Worm (Caenorhabditis elegans) whole organism, dauer: ENCODE results near the gene F46E10.2.

Source experiments
- unc-62 ChIP-seq: sonication (generic microtip); optimal IDR thresholded peaks from 2 replicates; lab custom pipeline; 2017; ENCODE audit warnings: missing biosample characterization, missing genetic modification reagents, missing genetic modification characterization

Gene F46E10.2

DNA sequence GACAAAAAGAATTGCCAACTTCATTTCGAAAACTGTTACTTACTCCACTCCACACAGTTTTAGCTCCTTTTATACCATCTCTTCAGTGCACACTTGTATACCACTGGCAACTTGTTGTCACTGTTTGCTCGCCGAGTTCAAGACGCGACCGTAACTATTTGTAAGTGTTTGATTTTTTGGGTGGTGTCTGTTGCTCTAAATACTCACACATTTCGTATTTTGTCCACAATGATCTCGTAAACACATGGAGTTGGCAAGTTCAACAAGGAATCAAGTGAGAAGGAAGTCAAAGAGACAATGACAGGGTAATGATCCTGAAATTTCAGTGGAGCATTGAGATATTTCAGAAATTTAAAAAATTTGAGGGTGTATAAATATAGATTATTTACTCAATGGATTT, 12.8 kb downstream of the F46E10.2 start, which contains the start of gene hpo-26:
hpo-26 (minus strand) TSS at position 31 of the 400 bp plus-strand sequence.
- no peak for TF ChIP-seq unc-62 (GFP tag; lab: Kevin White, UChicago)

DNA sequence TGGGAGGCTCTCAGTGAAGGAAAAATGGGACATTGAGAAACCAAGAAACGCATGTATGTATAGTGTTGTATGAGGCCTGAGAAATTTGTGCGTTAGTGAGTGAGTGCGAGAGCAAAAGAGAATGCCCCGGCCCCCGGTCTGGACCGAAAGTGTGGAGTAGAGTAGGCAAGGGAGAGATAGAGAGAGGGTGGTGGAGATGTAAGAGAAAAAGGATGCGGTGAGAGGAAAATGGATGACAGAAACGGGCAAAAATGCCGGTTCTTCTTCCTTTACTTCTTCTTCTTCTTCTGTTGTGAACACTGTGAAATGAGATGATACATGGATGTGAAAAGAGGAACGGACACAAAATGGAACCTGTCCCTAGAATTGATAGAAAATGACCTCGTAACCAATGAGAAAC, 18.1 kb downstream of the F46E10.2 start:
- no peak for TF ChIP-seq unc-62 (GFP tag; lab: Kevin White, UChicago)

DNA sequence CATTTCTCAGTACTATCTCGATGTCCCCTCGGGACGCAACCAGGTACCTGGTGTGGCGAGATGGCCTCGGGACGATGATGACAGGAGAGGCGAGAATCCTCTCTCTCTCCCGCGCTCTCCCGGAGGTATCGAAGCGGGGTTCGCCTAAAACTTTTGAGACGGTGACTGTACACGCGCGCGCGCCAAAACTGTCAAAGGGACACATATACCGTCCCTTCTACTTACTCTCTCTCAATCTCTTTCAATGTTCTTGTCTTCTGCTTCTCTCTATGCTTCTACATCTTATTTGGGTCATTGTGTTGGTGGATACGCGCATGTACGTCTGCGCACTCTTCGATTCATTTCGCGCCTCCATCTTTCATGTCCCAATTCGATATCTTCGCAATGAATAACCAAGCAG, 21.6 kb downstream of the F46E10.2 start:
- TF ChIP-seq unc-62 (GFP tag; lab: Kevin White, UChicago): no peak

DNA sequence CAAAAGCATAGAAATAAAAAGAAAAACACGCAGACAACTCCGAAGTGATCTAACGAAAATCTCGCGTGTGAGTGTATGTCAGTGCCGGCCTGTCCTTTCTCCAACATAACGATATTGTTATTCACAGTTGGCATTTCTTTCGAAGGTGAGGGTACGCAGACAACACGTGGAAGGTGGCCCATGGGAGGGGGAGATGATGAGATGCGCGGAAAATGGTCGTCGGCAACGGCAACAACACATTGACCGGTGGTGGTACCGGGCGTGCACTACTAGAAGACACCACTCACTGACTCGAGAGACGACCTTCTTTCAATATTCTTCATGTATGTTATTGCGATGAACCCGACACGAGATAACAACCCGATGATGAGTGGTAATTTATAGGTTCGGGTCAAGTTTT, 24.8 kb downstream of the F46E10.2 start:
- TF ChIP-seq unc-62 (GFP tag; lab: Kevin White, UChicago): no peak

DNA sequence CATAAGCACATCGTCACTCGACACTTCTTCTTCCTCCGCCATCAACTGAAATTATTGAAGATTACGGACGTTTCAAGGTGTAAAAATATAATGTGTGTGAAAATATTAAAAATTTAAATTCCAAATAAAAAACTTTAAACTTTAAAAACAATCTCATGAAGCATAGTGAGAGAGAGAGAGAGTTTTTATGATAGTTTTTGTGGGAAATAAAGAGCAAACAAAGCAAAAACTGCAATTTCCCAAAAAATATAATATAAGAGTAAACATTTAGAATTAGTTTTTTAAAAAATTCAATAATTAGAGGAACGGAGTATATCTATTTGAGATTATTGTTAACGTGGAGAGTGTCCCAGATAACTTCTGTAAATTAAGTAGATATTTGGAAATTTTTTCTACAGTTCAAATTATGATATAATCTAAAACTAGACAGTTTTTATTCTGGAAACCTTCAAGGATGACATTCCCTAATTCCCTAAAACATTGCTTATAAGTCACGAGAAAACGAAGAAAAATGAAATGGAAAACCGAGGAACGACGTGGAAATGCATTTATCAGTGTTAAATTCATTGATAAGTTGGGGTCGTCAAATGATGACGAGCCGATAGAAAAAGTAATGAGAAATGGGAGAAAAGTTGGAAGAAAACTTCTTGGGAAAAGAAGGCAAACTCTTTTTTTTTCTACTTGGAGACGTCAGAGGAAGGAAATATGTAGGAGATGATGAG, 26.4 kb downstream of the F46E10.2 start, which contains the start of gene dre-1:
dre-1 (minus strand) TSS at position 51 of the 722 bp plus-strand sequence.
- TF ChIP-seq unc-62 (GFP tag; lab: Kevin White, UChicago): no peak

DNA sequence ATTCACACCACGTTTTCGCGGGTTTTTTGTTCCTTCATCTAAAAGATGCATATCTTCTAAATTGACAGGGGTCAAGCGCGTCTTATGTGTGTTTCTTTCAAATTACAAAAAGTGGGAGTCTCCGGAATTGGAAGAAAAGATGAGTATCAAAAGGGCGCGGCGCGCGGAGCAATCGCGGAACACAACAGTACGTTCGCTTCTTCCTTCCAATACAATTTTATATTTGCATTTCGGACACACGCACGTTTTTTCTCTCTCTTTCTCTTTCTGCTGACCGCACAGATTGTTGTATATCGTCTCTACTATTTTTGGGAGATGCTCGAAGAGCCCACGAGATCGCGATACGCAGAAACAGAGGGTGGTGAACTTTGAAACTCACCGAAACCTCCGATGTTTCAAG, 28.1 kb downstream of the F46E10.2 start:
- no peak for TF ChIP-seq unc-62 (GFP tag; lab: Kevin White, UChicago)

DNA sequence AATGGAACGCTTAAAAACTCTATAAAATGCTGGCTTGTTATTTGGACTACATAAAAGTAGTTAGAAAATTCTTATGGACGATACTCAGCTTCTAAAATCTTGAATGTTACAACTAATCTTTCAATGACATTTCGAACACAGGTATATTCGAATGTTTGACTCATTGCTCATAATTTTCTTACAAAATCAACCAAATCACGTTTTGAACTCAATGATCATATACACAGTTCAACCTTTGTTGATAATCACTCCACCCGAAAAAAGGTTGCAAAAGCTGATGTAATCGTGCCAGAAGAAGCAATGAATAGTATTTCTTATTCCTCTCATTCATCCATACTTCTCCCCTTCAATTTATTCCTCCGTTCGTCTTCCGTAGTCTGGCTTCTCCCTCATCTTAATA, 28.9 kb downstream of the F46E10.2 start, which contains the start of gene K04A8.20:
K04A8.20 (plus strand) TSS at position 301 of the 400 bp plus-strand sequence.
- no peak for TF ChIP-seq unc-62 (GFP tag; lab: Kevin White, UChicago)

DNA sequence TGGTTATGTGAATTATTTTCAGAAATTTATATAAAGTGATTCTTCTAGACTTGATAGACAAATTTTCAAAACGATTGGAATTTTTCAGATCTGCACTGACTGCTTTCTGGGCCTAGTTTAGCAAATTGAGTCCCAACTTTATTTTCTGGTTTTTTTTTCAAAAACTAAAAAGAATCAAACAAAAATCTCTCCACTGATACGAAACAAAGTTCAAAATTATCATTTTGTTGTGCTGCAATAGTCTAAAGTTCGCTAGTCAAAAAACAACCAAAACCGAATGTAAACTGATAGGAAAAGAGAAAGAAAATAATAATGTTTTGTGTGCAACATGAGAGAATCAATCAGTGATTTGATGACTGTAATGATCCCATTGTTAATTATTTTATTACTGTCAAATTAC, 29.6 kb downstream of the F46E10.2 start, which contains the start of gene lipl-4:
lipl-4 (plus strand) TSS at position 301 of the 400 bp plus-strand sequence.
- TF ChIP-seq unc-62 (GFP tag; lab: Kevin White, UChicago): no peak

DNA sequence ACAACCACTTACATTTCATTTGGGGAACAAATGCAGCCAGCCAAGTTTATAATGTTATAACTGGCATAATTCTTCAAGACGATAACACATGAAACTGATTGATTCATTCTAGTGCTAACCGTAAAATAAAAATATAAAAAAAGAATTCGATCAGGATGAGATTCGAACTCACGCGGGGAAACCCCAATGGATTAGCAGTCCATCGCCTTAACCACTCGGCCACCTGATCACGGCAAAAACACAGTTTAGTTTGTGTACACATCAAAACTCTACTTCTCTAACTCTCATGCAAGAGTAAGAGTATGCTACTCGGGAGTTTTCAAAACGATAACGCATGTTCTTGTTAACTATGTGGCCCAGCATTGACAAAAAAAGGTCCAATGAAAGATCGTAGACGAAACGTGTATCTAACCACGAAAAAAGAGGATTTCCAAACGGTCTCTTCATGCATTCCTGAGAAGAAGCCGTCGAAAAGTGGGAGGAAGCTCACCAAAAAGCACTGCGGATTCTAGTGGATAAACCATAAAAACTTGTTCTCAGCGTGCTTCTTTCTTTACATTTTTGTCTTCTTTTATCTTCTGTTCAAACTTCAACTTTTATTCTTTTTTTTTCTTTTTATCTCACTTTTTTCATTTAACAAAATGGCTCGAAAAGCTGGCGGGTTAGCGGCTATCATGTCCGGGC, 31.6 kb downstream of the F46E10.2 start, which contains the start of gene twk-10:
twk-10 (plus strand) TSS at position 634 of the 684 bp plus-strand sequence.
- TF ChIP-seq unc-62 (GFP tag; lab: Kevin White, UChicago): no peak

DNA sequence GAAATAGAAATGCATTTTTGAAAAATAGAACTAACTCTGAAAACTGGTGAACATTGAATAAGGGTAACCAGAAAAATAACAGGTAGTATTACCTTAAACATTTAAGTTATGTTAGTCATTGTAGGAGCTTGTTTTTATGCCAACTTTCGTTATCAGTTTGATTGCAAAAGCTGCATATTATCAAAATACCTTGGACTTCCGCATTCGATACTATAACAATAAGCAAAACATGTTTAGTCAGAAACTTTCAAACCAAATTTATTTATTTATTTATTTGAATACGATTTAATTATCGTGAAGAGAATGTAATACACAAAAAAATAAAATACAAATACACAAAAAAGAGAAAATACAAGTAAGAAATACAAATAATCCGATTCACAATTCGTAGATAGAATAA, 34.1 kb downstream of the F46E10.2 start, which contains the start of gene K04A8.19:
K04A8.19 (minus strand) TSS at position 101 of the 400 bp plus-strand sequence.
- TF ChIP-seq unc-62 (GFP tag; lab: Kevin White, UChicago): no peak

DNA sequence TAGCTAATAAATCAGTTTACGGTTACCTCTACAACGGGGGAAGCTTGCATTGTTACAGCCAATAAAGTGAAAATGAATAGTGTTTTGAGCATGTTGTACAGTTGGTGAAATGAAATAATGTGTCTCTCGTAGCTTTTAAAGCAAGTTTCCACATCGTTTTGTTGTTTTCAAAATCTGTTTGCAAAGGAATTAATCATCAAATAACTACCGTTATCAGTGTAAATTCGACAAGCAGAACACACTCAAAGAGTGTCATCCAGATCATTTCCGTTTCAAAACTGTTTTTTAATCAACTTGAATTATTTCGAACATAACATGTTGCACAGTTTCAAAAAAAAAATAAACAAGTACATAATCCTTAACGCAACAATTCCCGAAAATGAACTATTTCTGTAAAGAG, 36.8 kb downstream of the F46E10.2 start, which contains the start of gene spp-27:
spp-27 (minus strand) TSS at position 101 of the 400 bp plus-strand sequence.
- no peak for TF ChIP-seq unc-62 (GFP tag; lab: Kevin White, UChicago)

DNA sequence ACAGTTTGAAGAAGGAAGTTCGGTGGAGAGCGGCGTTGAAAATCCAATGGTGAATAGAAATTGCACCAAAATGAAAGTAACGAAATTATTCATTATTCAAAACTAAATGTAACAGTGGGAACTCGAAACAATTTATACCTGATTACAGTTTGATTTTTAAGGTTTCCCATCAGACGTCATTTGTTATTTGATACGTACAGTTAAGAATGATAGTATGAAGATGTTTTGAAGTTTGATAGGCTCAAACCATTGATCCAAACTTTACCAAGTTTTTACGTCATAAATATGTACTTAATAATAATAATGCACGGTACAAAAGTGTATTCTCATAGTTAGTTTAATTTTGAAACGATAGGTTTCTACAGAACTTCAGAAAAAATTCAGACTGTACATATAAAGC, 37.9 kb downstream of the F46E10.2 start, which contains the start of gene spp-20:
spp-20 (minus strand) TSS at position 101 of the 400 bp plus-strand sequence.
- no peak for TF ChIP-seq unc-62 (GFP tag; lab: Kevin White, UChicago)

DNA sequence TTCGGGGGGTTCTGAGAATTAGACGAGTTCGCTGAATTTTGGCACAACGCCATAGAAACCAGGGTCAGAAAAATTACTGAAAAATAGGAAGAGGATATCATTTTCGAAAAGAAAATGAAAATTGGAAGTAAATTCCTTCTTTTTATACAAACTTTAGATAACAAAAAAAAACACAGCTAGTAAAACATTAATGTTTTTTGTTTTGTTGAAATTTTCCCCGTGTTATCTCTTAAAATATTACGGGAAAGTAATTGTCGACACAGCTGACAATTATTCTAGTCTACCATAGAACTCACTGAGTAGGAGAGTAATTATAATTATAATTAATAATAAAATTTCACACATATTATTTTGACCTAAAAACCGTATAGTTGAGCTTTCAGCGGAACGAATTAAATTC, 38.9 kb downstream of the F46E10.2 start, which contains the start of gene spp-26:
spp-26 (minus strand) TSS at position 101 of the 400 bp plus-strand sequence.
- TF ChIP-seq unc-62 (GFP tag; lab: Kevin White, UChicago): no peak

DNA sequence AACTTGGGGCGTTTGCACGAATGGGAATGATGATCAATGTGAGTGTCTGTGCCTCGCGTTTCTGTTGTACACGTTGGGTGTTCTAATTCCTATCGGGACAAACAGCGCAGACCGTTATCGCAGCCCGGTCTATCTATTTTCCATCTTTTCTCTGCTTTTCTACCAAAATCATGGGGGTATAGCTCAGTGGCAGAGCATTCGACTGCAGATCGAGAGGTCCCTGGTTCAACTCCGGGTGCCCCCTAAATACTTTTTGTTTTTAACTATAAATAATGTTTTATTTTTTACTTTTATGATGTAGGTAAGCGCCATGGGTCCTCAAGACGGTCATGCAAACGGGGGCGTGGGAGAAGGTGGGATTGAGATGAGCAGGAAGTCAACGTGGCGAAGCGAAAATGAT, 39.4 kb downstream of the F46E10.2 start:
- TF ChIP-seq unc-62 (GFP tag; lab: Kevin White, UChicago): no peak

DNA sequence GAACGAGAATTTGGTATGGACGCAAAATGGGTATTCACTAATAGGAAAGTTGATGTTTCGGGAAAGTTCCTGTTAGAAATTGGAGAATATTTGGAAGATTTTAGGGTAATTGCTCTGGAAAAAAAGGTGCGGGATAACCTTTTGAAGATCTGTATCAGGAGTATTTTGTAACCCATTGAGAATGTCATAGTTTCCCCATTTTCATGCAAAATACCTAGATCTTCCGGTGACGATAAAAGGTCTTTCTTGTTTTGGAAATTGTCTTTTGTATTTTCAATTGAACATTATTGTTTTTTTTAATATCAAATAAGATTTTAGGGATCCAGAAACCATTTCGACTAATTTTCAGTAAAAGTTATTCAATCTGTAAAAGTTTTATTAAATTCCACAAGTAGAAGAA, 41.4 kb downstream of the F46E10.2 start, which contains the start of gene spp-19:
spp-19 (minus strand) TSS at position 101 of the 400 bp plus-strand sequence.
- TF ChIP-seq unc-62 (GFP tag; lab: Kevin White, UChicago): no peak
